Fruit fly (Drosophila melanogaster): Measurements from ENCODE around the gene RpS5a.
A peak's percentile ranks its signal among the peaks of the same experiment; 100 is the strongest.

RpS5a gene

dm6 chrX:17125017-17125821 lies 22.8 kb downstream of the RpS5a start (continued):
- TF ChIP-seq CG1602 (GFP tag; optimal IDR thresholded peaks at IDR 0.05), result peak; percentile 33
- no peak for TF ChIP-seq CG4617 (GFP tag; optimal IDR thresholded peaks at IDR 0.05; ENCODE audit: borderline replicate concordance)
- peak; percentile 71 for TF ChIP-seq CG17359 (tag; optimal IDR thresholded peaks at IDR 0.05)
- peak; percentile 18 for TF ChIP-seq CG8944 (GFP tag; optimal IDR thresholded peaks at IDR 0.05)
- peak; percentile 86 for TF ChIP-seq BtbVII (GFP tag; optimal IDR thresholded peaks at IDR 0.05)
- TF ChIP-seq CG10654 (GFP tag; optimal IDR thresholded peaks at IDR 0.05), result peak; percentile 44
- TF ChIP-seq sqz (GFP tag; optimal IDR thresholded peaks at IDR 0.05), result peak; percentile 100
- TF ChIP-seq trem (tag; optimal IDR thresholded peaks at IDR 0.05), result peak; percentile 47
- no peak for TF ChIP-seq disco-r (GFP tag; optimal IDR thresholded peaks at IDR 0.05)
- peak; percentile 55 for TF ChIP-seq Oli (tag; optimal IDR thresholded peaks at IDR 0.05)
- no peak for TF ChIP-seq CG18011 (GFP tag; optimal IDR thresholded peaks at IDR 0.05)
- no peak for TF ChIP-seq vfl (GFP tag; optimal IDR thresholded peaks at IDR 0.05)
- peak; percentile 87 for TF ChIP-seq D19A (tag; optimal IDR thresholded peaks at IDR 0.05)
- TF ChIP-seq CG11093 (GFP tag; IDR thresholded peaks at IDR 0.05), result peak; percentile 52; the same call in 1 of the 3 replicates
- TF ChIP-seq Dll (GFP tag; IDR thresholded peaks at IDR 0.05; ENCODE audit: partially characterized antibody), result peak; percentile 98
- no peak for TF ChIP-seq Camta (GFP tag; optimal IDR thresholded peaks at IDR 0.05)
- no peak for TF ChIP-seq CG12299 (tag; optimal IDR thresholded peaks at IDR 0.05)
- peak; percentile 85 for TF ChIP-seq HLH4C (GFP tag; IDR thresholded peaks at IDR 0.05; ENCODE audit: partially characterized antibody)
- TF ChIP-seq CG2712 (tag; optimal IDR thresholded peaks at IDR 0.05), result peak; percentile 71
- TF ChIP-seq mirr (GFP tag; optimal IDR thresholded peaks at IDR 0.05), result no peak
- no peak for TF ChIP-seq insv (GFP tag; optimal IDR thresholded peaks at IDR 0.05)
- TF ChIP-seq vvl (GFP tag; IDR thresholded peaks at IDR 0.05), result peak; percentile 77
- TF ChIP-seq Stat92E (GFP tag; optimal IDR thresholded peaks at IDR 0.05), result no peak
- peak; percentile 8 for TF ChIP-seq pzg (GFP tag; optimal IDR thresholded peaks at IDR 0.05)
- peak; percentile 8 for TF ChIP-seq CG10274 (GFP tag; optimal IDR thresholded peaks at IDR 0.05)
- peak; percentile 67 for TF ChIP-seq CG6765 (GFP tag; optimal IDR thresholded peaks at IDR 0.05)
- peak; percentile 6 for TF ChIP-seq kay (GFP tag; optimal IDR thresholded peaks at IDR 0.05)
- no peak for TF ChIP-seq CG10565 (GFP tag; optimal IDR thresholded peaks at IDR 0.05)
- peak; percentile 45 for TF ChIP-seq CG11723 (GFP tag; optimal IDR thresholded peaks at IDR 0.05)
- peak; percentile 57 for TF ChIP-seq HLHmδ (GFP tag; optimal IDR thresholded peaks at IDR 0.05)
- TF ChIP-seq Dip2 (GFP tag; IDR thresholded peaks at IDR 0.05), result no peak
- peak; percentile 34 for TF ChIP-seq MTF-1 (GFP tag; optimal IDR thresholded peaks at IDR 0.05; ENCODE audit: borderline replicate concordance)
- peak; percentile 3 for TF ChIP-seq CG7928 (GFP tag; optimal IDR thresholded peaks at IDR 0.05)
- peak; percentile 57 for TF ChIP-seq Nf-YC (tag; optimal IDR thresholded peaks at IDR 0.05)
- TF ChIP-seq fd3F (GFP tag; optimal IDR thresholded peaks at IDR 0.05), result peak; percentile 83
- TF ChIP-seq CG8924 (tag; optimal IDR thresholded peaks at IDR 0.05), result peak; percentile 50
- peak; percentile 71 for TF ChIP-seq CG6854 (GFP tag; optimal IDR thresholded peaks at IDR 0.05)
- TF ChIP-seq Ets65A (GFP tag), result peak; percentile 4
- TF ChIP-seq CG10147 (GFP tag; optimal IDR thresholded peaks at IDR 0.05), result peak; percentile 72
- TF ChIP-seq CG31224 (GFP tag; IDR thresholded peaks at IDR 0.05), result no peak
- TF ChIP-seq knrl (GFP tag; IDR thresholded peaks at IDR 0.05; ENCODE audit: partially characterized antibody), result peak; percentile 87; the same call in 2 of the 3 replicates
- TF ChIP-seq CG8765 (GFP tag; IDR thresholded peaks at IDR 0.05), result peak; percentile 58; the same call in 1 of the 2 replicates
- TF ChIP-seq nerfin-1 (tag; optimal IDR thresholded peaks at IDR 0.05), result no peak
- peak; percentile 83 for TF ChIP-seq Med (GFP tag)
- peak; percentile 13 for TF ChIP-seq gsb-n (tag; optimal IDR thresholded peaks at IDR 0.05)
- no peak for TF ChIP-seq br (optimal IDR thresholded peaks at IDR 0.05)
- no peak for TF ChIP-seq CG9609 (GFP tag; optimal IDR thresholded peaks at IDR 0.05)
- peak in 1 of 2 experiments; percentile 45 for TF ChIP-seq bsh (GFP tag; optimal IDR thresholded peaks at IDR 0.05)

Measured in whole organism, embryonic.